Worm (Caenorhabditis elegans) whole organism, L1 larva: ENCODE measurements around the gene hira-1.

Experiments used
- C16A3.4 ChIP-seq: fragments of 150-350 bp; optimal IDR thresholded peaks from 2 replicates; lab custom pipeline; 2014; ENCODE audit warnings: missing biosample characterization, missing genetic modification characterization
- ama-1 ChIP-seq: fragments of 150-350 bp; optimal IDR thresholded peaks from 2 replicates; lab custom pipeline; 2014
- dpl-1 ChIP-seq, 3 experiments: fragments of 150-350 bp in 2 of 3; sonication (generic microtip) in 1 of 3; optimal IDR thresholded peaks; 2 replicates each; lab custom pipeline; 2014 to 2017; ENCODE audit warnings: missing biosample characterization in 3 of 3, missing genetic modification characterization in 3 of 3, missing genetic modification reagents in 3 of 3
- fkh-4 ChIP-seq: sonication (generic microtip); optimal IDR thresholded peaks from 2 replicates; lab custom pipeline; 2016; ENCODE audit warnings: missing compliant biosample characterization, missing genetic modification characterization, borderline replicate concordance
- jun-1 ChIP-seq: fragments of 150-350 bp; optimal IDR thresholded peaks from 2 replicates; lab custom pipeline; 2014; ENCODE audit warnings: missing biosample characterization, missing genetic modification reagents, missing genetic modification characterization
- lir-3 ChIP-seq: sonication (generic microtip); optimal IDR thresholded peaks from 2 replicates; lab custom pipeline; 2016; ENCODE audit warnings: mild to moderate bottlenecking, missing genetic modification characterization, moderate library complexity, missing compliant biosample characterization; ENCODE audit not compliant: poor library complexity
- mef-2 ChIP-seq: fragments of 150-350 bp; optimal IDR thresholded peaks from 2 replicates; lab custom pipeline; 2014; ENCODE audit warnings: missing biosample characterization, missing genetic modification characterization
- nhr-77 ChIP-seq: fragments of 150-350 bp; optimal IDR thresholded peaks from 2 replicates; lab custom pipeline; 2014; ENCODE audit warnings: missing biosample characterization, missing genetic modification characterization
- tbx-2 ChIP-seq: sonication (generic microtip); optimal IDR thresholded peaks from 2 replicates; lab custom pipeline; 2016; ENCODE audit warnings: missing genetic modification characterization, missing compliant biosample characterization
- unc-62 ChIP-seq: fragments of 150-350 bp; optimal IDR thresholded peaks from 2 replicates; lab custom pipeline; 2014; ENCODE audit warnings: missing biosample characterization, missing genetic modification reagents, missing genetic modification characterization
- unc-86 ChIP-seq: sonication (generic microtip); optimal IDR thresholded peaks from 2 replicates; lab custom pipeline; 2016; ENCODE audit warnings: missing genetic modification characterization, missing compliant biosample characterization
- ztf-4 ChIP-seq: fragments of 150-350 bp; optimal IDR thresholded peaks from 2 replicates; lab custom pipeline; 2014; ENCODE audit warnings: missing biosample characterization, missing genetic modification characterization

DNA sequence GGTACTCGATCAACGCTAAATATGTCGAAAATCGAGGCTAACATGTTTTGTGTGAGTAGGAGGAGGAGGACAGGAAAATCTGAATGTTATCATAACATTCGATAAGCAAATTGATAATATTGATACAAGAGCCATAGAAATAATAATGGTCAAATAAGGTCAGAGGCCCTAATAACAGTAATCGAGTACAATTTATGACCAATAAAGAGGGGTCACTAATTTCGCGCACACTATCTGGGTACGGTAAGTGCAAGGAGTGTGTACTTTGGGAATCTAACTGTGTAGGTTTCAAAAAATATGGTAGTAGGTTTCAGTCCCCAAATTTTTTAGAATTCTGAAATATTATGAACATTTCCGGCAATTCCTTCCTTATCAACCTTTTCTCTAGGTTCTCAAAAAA, 47.4 kb upstream of the hira-1 start:
- TF ChIP-seq nhr-77 (no peak), tbx-2 (tag; lab: Kevin White, UChicago) (no peak), dpl-1 (GFP tag; optimal IDR thresholded peaks at IDR 0.05; lab: Kevin White, UChicago) (no peak), lir-3 (no peak), jun-1 (tag; lab: Kevin White, UChicago) (no peak), unc-62 (GFP tag; lab: Kevin White, UChicago) (no peak), ztf-4 (tag; lab: Kevin White, UChicago) (no peak), ama-1 (lab: Kevin White, UChicago) (no peak), unc-86 (tag; lab: Kevin White, UChicago) (no peak), C16A3.4 (tag; lab: Kevin White, UChicago) (no peak), mef-2 (tag; lab: Kevin White, UChicago) (no peak), fkh-4 (tag; lab: Kevin White, UChicago) (no peak)
